Fruit fly (Drosophila melanogaster): ENCODE measurements around the gene Vha16-5.
A peak's percentile ranks its signal among the peaks of the same experiment; 100 is the strongest.

The Vha16-5 gene

DNA sequence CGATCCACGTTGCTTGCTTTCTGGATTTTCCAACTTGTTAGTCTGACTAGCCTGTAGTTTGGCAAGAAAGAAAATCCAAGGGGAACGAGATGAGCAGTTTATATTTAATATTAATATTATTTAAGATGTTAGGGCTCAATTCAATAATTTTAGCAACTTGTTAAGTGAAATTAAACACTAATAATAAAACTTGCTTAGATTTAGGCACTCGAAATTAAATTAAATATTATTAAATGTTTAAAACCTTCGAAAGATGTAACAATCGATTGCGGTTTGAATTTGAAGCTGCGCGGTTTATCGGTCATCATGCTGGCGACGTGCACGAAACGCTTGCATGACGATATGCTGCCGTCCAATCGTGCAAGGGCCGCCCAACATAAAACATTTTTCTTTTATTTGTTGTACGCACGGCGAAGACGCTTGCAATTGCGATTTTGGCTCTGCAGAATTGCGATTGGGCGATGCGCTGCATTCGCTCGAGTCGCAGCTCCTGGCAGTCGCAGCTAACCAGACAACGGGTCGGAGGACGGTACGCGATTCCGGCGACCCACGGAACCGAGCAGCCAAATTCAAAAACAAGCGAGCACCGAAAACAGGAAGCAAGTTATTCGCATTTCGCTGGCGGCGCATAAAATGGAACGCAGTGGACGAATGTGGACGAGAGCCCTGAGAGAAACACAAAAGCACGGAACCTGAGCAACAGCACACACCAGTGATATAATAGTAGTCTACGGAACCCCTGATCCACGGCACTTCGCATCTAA lies at the start of gene Vha16-5, which contains the start of gene CG12299 (continued):
- TF ChIP-seq salr (GFP tag; optimal IDR thresholded peaks at IDR 0.05), result no peak
- no peak for TF ChIP-seq vri (GFP tag; optimal IDR thresholded peaks at IDR 0.05)
- TF ChIP-seq Eip75B (GFP tag; optimal IDR thresholded peaks at IDR 0.05), result no peak
- peak; percentile 45 for TF ChIP-seq Hr38 (GFP tag; optimal IDR thresholded peaks at IDR 0.05)
- peak; percentile 48 for TF ChIP-seq CG34406 (GFP tag; optimal IDR thresholded peaks at IDR 0.05)
- TF ChIP-seq CG6163 (GFP tag; IDR thresholded peaks at IDR 0.05), result peak; percentile 79
- TF ChIP-seq Blimp-1 (GFP tag; optimal IDR thresholded peaks at IDR 0.05), result no peak
- TF ChIP-seq CG8319 (GFP tag; optimal IDR thresholded peaks at IDR 0.05), result no peak
- TF ChIP-seq spab (GFP tag; optimal IDR thresholded peaks at IDR 0.05), result no peak

DNA sequence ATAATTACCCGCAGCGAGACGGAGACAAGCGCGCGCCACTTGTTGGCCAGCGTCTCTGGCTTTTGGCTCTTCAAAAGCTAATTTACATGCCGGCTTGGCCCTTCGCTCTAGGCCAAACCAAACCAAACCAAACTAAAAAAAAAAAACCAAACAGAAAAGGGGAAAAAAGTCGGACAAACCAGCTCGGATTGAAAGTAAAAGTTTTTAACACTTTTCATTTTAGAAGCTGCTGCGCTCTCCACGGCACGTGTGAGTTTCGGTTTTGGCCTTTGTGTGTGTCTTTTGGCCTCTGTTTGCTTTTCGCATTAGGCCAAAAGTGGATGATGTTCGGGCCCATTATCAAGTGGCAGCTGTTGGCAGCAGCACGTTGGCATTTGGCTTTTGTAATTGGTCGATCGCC lies 44.4 kb upstream of the Vha16-5 start:
- TF ChIP-seq CG6854 (GFP tag; optimal IDR thresholded peaks at IDR 0.05), result no peak
- no peak for TF ChIP-seq Eip78C (GFP tag)
- no peak for TF ChIP-seq Hr4 (GFP tag; optimal IDR thresholded peaks at IDR 0.05)
- no peak for TF ChIP-seq Ets96B (tag; optimal IDR thresholded peaks at IDR 0.05)
- TF ChIP-seq CG11902 (GFP tag; optimal IDR thresholded peaks at IDR 0.05), result no peak
- peak; percentile 38 for TF ChIP-seq Blimp-1 (GFP tag; optimal IDR thresholded peaks at IDR 0.05)
- TF ChIP-seq CG11762 (GFP tag; optimal IDR thresholded peaks at IDR 0.05; ENCODE audit: insufficient read depth), result no peak
- TF ChIP-seq lz (GFP tag; optimal IDR thresholded peaks at IDR 0.05), result no peak

DNA sequence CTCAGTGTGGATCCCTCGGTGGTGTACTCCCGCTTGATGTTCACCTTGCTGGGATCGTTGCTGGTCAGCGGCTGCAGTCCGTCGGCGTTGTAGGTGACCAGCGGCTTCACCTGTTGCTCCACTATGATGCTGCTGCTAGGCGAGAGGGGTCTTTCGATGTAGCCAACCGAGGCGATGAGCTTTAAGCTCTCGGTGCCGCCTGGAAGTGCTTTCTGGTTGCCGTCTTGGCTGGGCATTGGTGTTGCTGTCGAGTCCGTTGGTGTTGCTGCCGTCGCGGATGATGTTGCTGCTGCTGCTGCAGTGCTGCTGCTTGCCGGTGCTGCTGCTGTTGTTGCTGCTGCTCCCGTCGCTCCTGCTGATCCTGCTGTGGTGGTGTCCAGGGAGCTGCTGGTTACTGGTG lies 37.2 kb upstream of the Vha16-5 start:
- TF ChIP-seq CG3919 (GFP tag; optimal IDR thresholded peaks at IDR 0.05) (peak; percentile 94), eg (GFP tag; IDR thresholded peaks at IDR 0.05) (0 out of 3 replicates have a peak, but pooled peaks have one; percentile 12), CG8632 (GFP tag; optimal IDR thresholded peaks at IDR 0.05) (no peak), fkh (GFP tag; optimal IDR thresholded peaks at IDR 0.05) (no peak), vri (GFP tag; optimal IDR thresholded peaks at IDR 0.05) (no peak)

DNA sequence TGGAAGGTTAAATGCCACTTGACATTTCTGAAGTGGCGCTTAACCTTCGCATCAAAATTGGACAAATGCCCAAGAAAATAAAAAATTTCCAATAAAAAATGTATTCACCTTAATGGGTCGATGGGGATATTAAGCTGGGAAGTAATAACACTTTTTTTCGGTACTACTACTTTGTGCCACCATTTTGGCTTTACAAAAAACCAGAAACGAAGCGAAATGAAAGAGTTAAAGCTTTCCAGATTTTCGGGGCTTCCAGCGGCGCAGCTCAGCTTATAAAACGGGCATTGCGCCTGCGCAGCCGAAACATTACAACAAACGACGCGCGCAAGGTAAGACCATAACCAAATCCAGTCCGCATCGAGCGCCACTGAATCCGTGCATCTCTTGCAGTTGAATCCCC lies 33.7 kb upstream of the Vha16-5 start, which contains the start of gene CG17127:
Gene CG17127, plus strand, starts transcription at position 301 of the 400 bp plus-strand sequence.
- TF ChIP-seq CG15336 (GFP tag; IDR thresholded peaks at IDR 0.05), result no peak

DNA sequence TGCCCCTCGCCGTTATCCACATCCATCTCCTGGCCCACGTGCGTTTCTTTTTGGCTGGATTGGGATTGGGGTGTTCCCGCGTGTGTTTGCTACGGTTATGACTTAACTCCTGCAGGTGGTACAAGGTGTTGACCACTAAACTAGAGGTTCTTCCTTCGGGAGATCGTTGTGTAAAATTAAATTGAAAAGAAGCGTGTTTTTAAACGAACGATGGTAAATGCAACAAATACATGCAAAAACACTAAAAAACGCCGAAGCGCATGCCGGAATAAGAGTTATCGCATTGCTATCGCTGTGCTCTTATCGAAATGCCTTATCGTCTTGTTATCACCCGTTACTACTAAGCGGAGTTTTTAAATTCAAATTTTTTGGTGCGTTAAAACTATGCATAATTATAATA lies 32.9 kb upstream of the Vha16-5 start, which contains the start of gene CG6724:
Gene CG6724, minus strand, starts transcription at position 245 of the 400 bp plus-strand sequence.
- TF ChIP-seq Sox15 (GFP tag; optimal IDR thresholded peaks at IDR 0.05) (no peak), CG16779 (tag; optimal IDR thresholded peaks at IDR 0.05) (no peak), topi (GFP tag; optimal IDR thresholded peaks at IDR 0.05) (no peak), pdm3 (GFP tag; optimal IDR thresholded peaks at IDR 0.05) (no peak), Eip75B (GFP tag; optimal IDR thresholded peaks at IDR 0.05) (no peak), CG34406 (GFP tag; optimal IDR thresholded peaks at IDR 0.05) (no peak), Hr38 (GFP tag; optimal IDR thresholded peaks at IDR 0.05) (no peak), CG11762 (GFP tag; optimal IDR thresholded peaks at IDR 0.05; ENCODE audit: insufficient read depth) (no peak), Ets21C (GFP tag; optimal IDR thresholded peaks at IDR 0.05) (no peak), CG6854 (GFP tag; optimal IDR thresholded peaks at IDR 0.05) (no peak), esn (GFP tag; optimal IDR thresholded peaks at IDR 0.05) (no peak), acj6 (GFP tag; optimal IDR thresholded peaks at IDR 0.05) (no peak), svp (GFP tag) (no peak), ss (GFP tag; optimal IDR thresholded peaks at IDR 0.05) (no peak), net (GFP tag; optimal IDR thresholded peaks at IDR 0.05) (no peak), CG32006 (GFP tag; optimal IDR thresholded peaks at IDR 0.05) (no peak), CG15336 (GFP tag; IDR thresholded peaks at IDR 0.05) (no peak)
